Fruit fly (Drosophila melanogaster): Measurements from ENCODE around the gene Fmr1.

- TF ChIP-seq CTCF (optimal IDR thresholded peaks at IDR 0.05): no peak
- no peak for TF ChIP-seq CG8478 (optimal IDR thresholded peaks at IDR 0.05)
Observed at dm6 chr3R:10135011-10135410, 25.1 kb upstream of the Fmr1 start.
